Fruit fly (Drosophila melanogaster) S2 (cell line): Measurements from ENCODE around the gene Atg14.

Experiments
- CG8478 ChIP-seq: fragments of >200 bp; optimal IDR thresholded peaks from 2 replicates; lab custom pipeline; 2018
- CTCF ChIP-seq, 2 experiments: fragments of >200 bp; optimal IDR thresholded peaks; 2 replicates each; lab custom pipeline; 2018

DNA sequence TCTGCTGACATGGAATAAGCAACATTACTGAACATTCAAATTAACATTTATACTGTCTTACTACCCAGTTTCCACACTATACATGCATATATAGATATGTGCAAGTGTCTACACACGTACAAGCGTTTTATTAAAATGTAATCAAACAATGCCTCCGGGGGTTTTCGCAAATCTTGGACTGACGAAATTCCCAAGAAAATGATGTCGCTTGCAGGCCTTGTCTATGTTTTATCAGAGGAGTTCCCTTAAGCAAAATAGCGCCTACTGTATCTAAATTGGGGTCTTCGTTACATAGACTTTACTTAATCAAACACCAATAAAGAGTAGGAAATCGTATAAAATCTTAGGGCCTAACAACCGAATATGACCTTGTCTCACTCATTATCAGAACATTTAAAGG lies 43.4 kb downstream of the Atg14 start:
- TF ChIP-seq CG8478 (lab: Kevin White, UChicago) (no peak), CTCF (optimal IDR thresholded peaks at IDR 0.05; lab: Kevin White, UChicago) (no peak)
